Worm (Caenorhabditis elegans) whole organism, L4/young adult: ENCODE results near the gene rgs-5.

ENCODE experiments used
- W03F9.2 ChIP-seq: fragments of 150-350 bp; optimal IDR thresholded peaks from 2 replicates; lab custom pipeline; 2014; ENCODE audit warnings: missing biosample characterization, missing genetic modification characterization
- dao-5 ChIP-seq: sonication (generic microtip); optimal IDR thresholded peaks from 2 replicates; lab custom pipeline; 2016; ENCODE audit warnings: missing genotype, missing genetic modification characterization, moderate library complexity, missing compliant biosample characterization
- him-1 ChIP-seq: sonication (generic microtip); optimal IDR thresholded peaks from 2 replicates; lab custom pipeline; 2016; ENCODE audit warnings: missing genotype, missing genetic modification reagents, missing genetic modification characterization, missing compliant biosample characterization

- TF ChIP-seq him-1 (tag; lab: Kevin White, UChicago) (no peak), W03F9.2 (tag; lab: Kevin White, UChicago) (no peak), dao-5 (tag; lab: Kevin White, UChicago) (no peak)
Measured at ce11 chrIII:5693736-5694135, 4.6 kb upstream of the rgs-5 start, which contains the start of gene B0336.13.
